Worm (Caenorhabditis elegans): Measurements from ENCODE around the gene K09F5.6.

The K09F5.6 gene

ce11 chrX:7773714-7774318, 54.7 kb downstream of the K09F5.6 start (continued):
- TF ChIP-seq madf-6 (GFP tag; IDR thresholded peaks at IDR 0.05), result peak; percentile 39; the same call in 1 of the 2 replicates
- peak; percentile 62 for TF ChIP-seq nhr-90 (tag; optimal IDR thresholded peaks at IDR 0.05)
- no peak for TF ChIP-seq F33H1.4 (GFP tag; IDR thresholded peaks at IDR 0.05)
- TF ChIP-seq C17E4.6 (GFP tag; IDR thresholded peaks at IDR 0.05), result no peak
- TF ChIP-seq gei-17 (GFP tag; optimal IDR thresholded peaks at IDR 0.05), result no peak
- TF ChIP-seq cebp-1 (GFP tag; IDR thresholded peaks at IDR 0.05), result no peak
- TF ChIP-seq cebp-1 (tag; optimal IDR thresholded peaks at IDR 0.05), result peak; percentile 50
- 0 out of 2 replicates have a peak, but pooled peaks have one; percentile 19 for TF ChIP-seq ztf-25 (GFP tag; IDR thresholded peaks at IDR 0.05)
- TF ChIP-seq F49E8.2 (tag; optimal IDR thresholded peaks at IDR 0.05; ENCODE audit: insufficient read depth), result peak; percentile 11
- no peak for TF ChIP-seq dpl-1 (GFP tag; optimal IDR thresholded peaks at IDR 0.05)
- TF ChIP-seq let-607 (tag; optimal IDR thresholded peaks at IDR 0.05), result peak in 1 of 2 experiments; percentile 20
- peak; percentile 25 for TF ChIP-seq somi-1 (GFP tag; optimal IDR thresholded peaks at IDR 0.05)
- 0 out of 2 replicates have a peak, but pooled peaks have one; percentile 61 for TF ChIP-seq pbrm-1 (GFP tag; IDR thresholded peaks at IDR 0.05)
- no peak for TF ChIP-seq Y95B8A.8 (GFP tag; IDR thresholded peaks at IDR 0.05)
- TF ChIP-seq ceh-79 (tag; optimal IDR thresholded peaks at IDR 0.05), result no peak
- TF ChIP-seq F37B4.10 (GFP tag; IDR thresholded peaks at IDR 0.05), result no peak
- no peak for TF ChIP-seq sea-2 (GFP tag; IDR thresholded peaks at IDR 0.05)
- TF ChIP-seq mel-28 (tag; optimal IDR thresholded peaks at IDR 0.05; ENCODE audit: borderline replicate concordance), result no peak
- TF ChIP-seq hmg-20 (GFP tag; IDR thresholded peaks at IDR 0.05), result no peak
- peak; percentile 50 for TF ChIP-seq hmg-1.2 (GFP tag; IDR thresholded peaks at IDR 0.05)
- TF ChIP-seq nfyb-1 (GFP tag; IDR thresholded peaks at IDR 0.05), result no peak; the same call in 1 of the 2 replicates
- TF ChIP-seq nfya-2 (GFP tag; IDR thresholded peaks at IDR 0.05), result no peak
- no peak for TF ChIP-seq B0336.3 (GFP tag; IDR thresholded peaks at IDR 0.05)
- peak; percentile 4 for TF ChIP-seq lsl-1 (GFP tag; optimal IDR thresholded peaks at IDR 0.05)
- peak; percentile 58 for TF ChIP-seq ztf-18 (tag; optimal IDR thresholded peaks at IDR 0.05)
- peak; percentile 57 for TF ChIP-seq athp-1 (tag; optimal IDR thresholded peaks at IDR 0.05)
- no peak for TF ChIP-seq ceh-58 (GFP tag; IDR thresholded peaks at IDR 0.05)
- TF ChIP-seq attf-5 (GFP tag; optimal IDR thresholded peaks at IDR 0.05), result peak; percentile 32
- TF ChIP-seq ekl-4 (GFP tag; IDR thresholded peaks at IDR 0.05), result peak; percentile 29; the same call in 1 of the 2 replicates
- no peak for TF ChIP-seq lir-1 (GFP tag; conservative IDR thresholded peaks at IDR 0.05)
- no peak for TF ChIP-seq hlh-26 (GFP tag; conservative IDR thresholded peaks at IDR 0.05)
- TF ChIP-seq ceh-91 (GFP tag; IDR thresholded peaks at IDR 0.05), result no peak
- TF ChIP-seq tlf-1 (GFP tag; optimal IDR thresholded peaks at IDR 0.05), result no peak
- no peak for TF ChIP-seq repo-1 (tag; optimal IDR thresholded peaks at IDR 0.05)
- TF ChIP-seq ztf-6 (GFP tag; IDR thresholded peaks at IDR 0.05), result no peak
- TF ChIP-seq snpc-1.3 (tag; optimal IDR thresholded peaks at IDR 0.05; ENCODE audit: insufficient read depth), result peak; percentile 12
- no peak for TF ChIP-seq attf-3 (GFP tag; conservative IDR thresholded peaks at IDR 0.05)
- TF ChIP-seq lag-1 (GFP tag; IDR thresholded peaks at IDR 0.05), result no peak
- no peak for TF ChIP-seq sdz-38 (tag; optimal IDR thresholded peaks at IDR 0.05)
- TF ChIP-seq ama-1 (optimal IDR thresholded peaks at IDR 0.05), result no peak
- TF ChIP-seq ama-1 (GFP tag; optimal IDR thresholded peaks at IDR 0.05), result peak in 1 of 2 experiments; percentile 50
- TF ChIP-seq Y56A3A.18 (GFP tag; IDR thresholded peaks at IDR 0.05), result peak; percentile 66
- peak; percentile 40 for TF ChIP-seq nhr-80 (tag; optimal IDR thresholded peaks at IDR 0.05)
- peak; percentile 6 for TF ChIP-seq ztf-22 (GFP tag; optimal IDR thresholded peaks at IDR 0.05)
- no peak for TF ChIP-seq unc-62 (GFP tag; optimal IDR thresholded peaks at IDR 0.05)
- peak in 1 of 3 experiments; percentile 53 for TF ChIP-seq lin-35 (GFP tag; optimal IDR thresholded peaks at IDR 0.05)
- no peak for TF ChIP-seq ceh-100 (GFP tag; IDR thresholded peaks at IDR 0.05)
- no peak for TF ChIP-seq pha-4 (tag; optimal IDR thresholded peaks at IDR 0.05)
- TF ChIP-seq dpff-1 (tag; optimal IDR thresholded peaks at IDR 0.05), result no peak

Measured in whole organism, young adult.